Worm (Caenorhabditis elegans) whole organism, L2 larva: ENCODE data around the gene gpa-17.
"Not testable (repeated sequence)": the region's sequence is repeated elsewhere in the genome, so short reads cannot be mapped to it uniquely, and the experiment has no call there.

Experiments used
- ama-1 ChIP-seq: fragments of 150-350 bp; optimal IDR thresholded peaks from 2 replicates; lab custom pipeline; 2018; ENCODE audit warnings: inconsistent platforms
- lin-39 ChIP-seq: fragments of 150-350 bp; optimal IDR thresholded peaks from 2 replicates; lab custom pipeline; 2014; ENCODE audit warnings: missing biosample characterization, missing genetic modification reagents, missing genetic modification characterization
- nhr-12 ChIP-seq: fragments of 150-350 bp; optimal IDR thresholded peaks from 2 replicates; lab custom pipeline; 2014; ENCODE audit warnings: missing biosample characterization, missing genetic modification characterization
- nhr-6 ChIP-seq: fragments of 150-350 bp; optimal IDR thresholded peaks from 2 replicates; lab custom pipeline; 2014; ENCODE audit warnings: missing biosample characterization, missing genetic modification characterization
- sma-3 ChIP-seq: sonication (generic microtip); optimal IDR thresholded peaks from 2 replicates; lab custom pipeline; 2016; ENCODE audit warnings: missing genetic modification reagents, missing genetic modification characterization, missing compliant biosample characterization
- unc-62 ChIP-seq: fragments of 150-350 bp; optimal IDR thresholded peaks from 2 replicates; lab custom pipeline; 2014; ENCODE audit warnings: missing biosample characterization, missing genetic modification reagents, missing genetic modification characterization
- ztf-11 ChIP-seq: sonication (generic microtip); optimal IDR thresholded peaks from 2 replicates; lab custom pipeline; 2017; ENCODE audit warnings: missing biosample characterization, missing genetic modification characterization

- not testable (repeated sequence) for TF ChIP-seq nhr-12 (tag; lab: Kevin White, UChicago); sma-3 (GFP tag; lab: Kevin White, UChicago); unc-62; nhr-6 (tag; lab: Kevin White, UChicago); ztf-11 (tag; lab: Kevin White, UChicago); lin-39 (tag; lab: Kevin White, UChicago); ama-1 (lab: Kevin White, UChicago)
These were observed 22.5 kb upstream of the gpa-17 start, which contains the start of gene Y54F10AM.11 for ce11 chrIII:2563883-2564282.
